Worm (Caenorhabditis elegans) whole organism, midembryonic: ENCODE data around the gene Y52E8A.6.

Experiments
- T22C8.4 ChIP-seq: fragments of 200-800 bp; sonication (Bioruptor generic); IDR thresholded peaks from 2 replicates; pipeline ENCODE4 v1.3.6; 2022; ENCODE audit warnings: missing genetic modification characterization, missing compliant biosample characterization
- cog-1 ChIP-seq: sonication (generic microtip); optimal IDR thresholded peaks from 2 replicates; lab custom pipeline; 2016; ENCODE audit warnings: missing genetic modification characterization, missing compliant biosample characterization
- tab-1 ChIP-seq: fragments of 200-800 bp; sonication (Bioruptor generic); IDR thresholded peaks from 2 replicates; pipeline ENCODE4 v1.3.6; 2022; ENCODE audit warnings: missing genetic modification characterization, missing compliant biosample characterization

DNA sequence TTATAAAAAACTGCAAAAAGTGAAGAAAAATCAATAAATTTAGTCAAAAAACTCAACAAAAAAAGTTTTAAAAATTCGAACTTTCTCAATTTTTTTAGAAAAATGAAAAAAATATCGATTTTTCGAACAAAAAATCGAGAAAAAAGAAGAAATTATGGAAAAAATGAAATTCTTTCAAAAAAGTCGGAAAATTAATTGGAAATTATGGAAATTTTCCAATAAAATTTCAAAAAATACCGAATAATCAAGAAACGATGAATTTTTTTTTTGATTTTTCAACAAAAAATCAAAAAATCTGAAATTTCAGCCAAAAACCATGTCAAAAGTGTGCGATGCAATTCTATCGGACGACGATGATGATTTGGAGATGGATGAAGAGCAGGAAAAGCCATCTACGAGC is 8.9 kb upstream of the Y52E8A.6 start, which contains the start of gene H20J04.4:
- TF ChIP-seq tab-1 (GFP tag; lab: Robert Waterston, UW) (no peak), cog-1 (no peak), T22C8.4 (GFP tag; lab: Robert Waterston, UW) (no peak)
